Worm (Caenorhabditis elegans) whole organism, early embryonic: ENCODE data around the gene poml-4.

Source experiments
- ama-1 ChIP-seq: fragments of 150-350 bp; optimal IDR thresholded peaks from 2 replicates; lab custom pipeline; 2014
- ceh-13 ChIP-seq: fragments of 200-800 bp; sonication (Bioruptor generic); optimal IDR thresholded peaks from 2 replicates; lab custom pipeline; 2018; ENCODE audit warnings: mild to moderate bottlenecking, missing genetic modification characterization, missing compliant biosample characterization
- hnd-1 ChIP-seq: sonication (generic microtip); optimal IDR thresholded peaks from 2 replicates; lab custom pipeline; 2016; ENCODE audit warnings: missing genetic modification characterization, missing compliant biosample characterization
- tbx-11 ChIP-seq: fragments of 200-800 bp; sonication (Bioruptor generic); IDR thresholded peaks from 2 replicates; pipeline ENCODE4 v1.3.6; 2022; ENCODE audit warnings: missing genetic modification characterization, missing compliant biosample characterization
- tbx-37 ChIP-seq: fragments of 200-800 bp; sonication (Bioruptor generic); conservative IDR thresholded peaks from 2 replicates; pipeline ENCODE4 v1.3.6; 2022; ENCODE audit warnings: missing genetic modification reagents, missing genetic modification characterization, missing compliant biosample characterization

DNA sequence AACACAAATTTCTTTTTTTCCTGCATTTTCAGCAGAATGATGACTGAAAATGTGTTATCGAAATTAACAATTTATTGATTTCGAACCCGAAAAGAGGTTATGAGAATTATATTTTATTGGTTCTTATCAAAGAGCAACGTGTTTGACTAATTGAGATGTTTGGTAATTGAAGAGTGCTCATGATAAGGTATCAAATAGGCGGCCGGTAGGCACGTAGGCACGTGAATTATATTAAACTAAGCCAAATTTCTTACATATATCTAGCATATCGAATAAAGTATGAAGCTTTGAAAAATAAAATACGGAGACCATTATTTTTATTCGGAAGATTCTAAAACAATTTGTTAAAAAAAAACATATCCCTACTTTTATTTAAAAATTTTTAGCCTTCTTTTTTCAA lies 23.4 kb upstream of the poml-4 start, which contains the start of gene math-45:
- TF ChIP-seq ceh-13 (GFP tag; lab: Kevin White, UChicago) (no peak), ama-1 (lab: Kevin White, UChicago) (no peak), tbx-11 (GFP tag; lab: Robert Waterston, UW) (no peak), hnd-1 (tag; lab: Kevin White, UChicago) (no peak), tbx-37 (GFP tag; lab: Robert Waterston, UW) (no peak)
